Worm (Caenorhabditis elegans) whole organism, L1 larva: Measurements from ENCODE around the gene str-68.

Experiments
- C04F5.9 ChIP-seq: sonication (generic microtip); optimal IDR thresholded peaks from 2 replicates; lab custom pipeline; 2016; ENCODE audit warnings: missing genetic modification characterization, missing compliant biosample characterization
- Y116A8C.19 ChIP-seq: sonication (generic microtip); optimal IDR thresholded peaks from 2 replicates; lab custom pipeline; 2016; ENCODE audit warnings: missing compliant biosample characterization, missing genetic modification characterization, borderline replicate concordance
- aha-1 ChIP-seq: fragments of 150-350 bp; optimal IDR thresholded peaks from 2 replicates; lab custom pipeline; 2014; ENCODE audit warnings: missing biosample characterization, missing genetic modification characterization
- alr-1 ChIP-seq: fragments of 200-800 bp; sonication (Bioruptor generic); optimal IDR thresholded peaks from 2 replicates; lab custom pipeline; 2018; ENCODE audit warnings: borderline replicate concordance, mild to moderate bottlenecking, missing genetic modification characterization, missing compliant biosample characterization
- aly-2 ChIP-seq: fragments of 150-350 bp; optimal IDR thresholded peaks from 2 replicates; lab custom pipeline; 2014; ENCODE audit warnings: missing biosample characterization, missing genetic modification characterization
- blmp-1 ChIP-seq: fragments of 150-350 bp; optimal IDR thresholded peaks from 2 replicates; lab custom pipeline; 2014; ENCODE audit warnings: missing biosample characterization, missing genetic modification characterization
- ceh-88 ChIP-seq: fragments of 200-800 bp; sonication (Bioruptor generic); IDR thresholded peaks from 2 replicates; pipeline ENCODE4 v1.3.6; 2022; ENCODE audit warnings: missing genetic modification characterization, missing compliant biosample characterization
- ceh-90 ChIP-seq: sonication (generic microtip); optimal IDR thresholded peaks from 2 replicates; lab custom pipeline; 2016; ENCODE audit warnings: missing genetic modification characterization, missing compliant biosample characterization
- dsc-1 ChIP-seq: sonication (generic microtip); optimal IDR thresholded peaks from 2 replicates; lab custom pipeline; 2016; ENCODE audit warnings: mild to moderate bottlenecking, missing genetic modification characterization, missing compliant biosample characterization
- efl-3 ChIP-seq: fragments of 200-800 bp; sonication (Bioruptor generic); optimal IDR thresholded peaks from 2 replicates; lab custom pipeline; 2018; ENCODE audit warnings: mild to moderate bottlenecking, missing genetic modification characterization, missing compliant biosample characterization
- egl-27 ChIP-seq, 2 experiments: fragments of 150-350 bp in 1 of 2; sonication (generic microtip); optimal IDR thresholded peaks; 3 replicates each; lab custom pipeline; 2017 to 2018; ENCODE audit warnings: missing biosample characterization in 2 of 2, missing genetic modification characterization in 2 of 2, missing genetic modification reagents in 2 of 2
- elt-2 ChIP-seq: sonication (generic microtip); optimal IDR thresholded peaks from 2 replicates; lab custom pipeline; 2016; ENCODE audit warnings: missing genetic modification characterization, mild to moderate bottlenecking, inconsistent platforms, missing compliant biosample characterization, missing genetic modification reagents
- ets-5 ChIP-seq: fragments of 200-800 bp; sonication (Bioruptor generic); IDR thresholded peaks from 2 replicates; pipeline ENCODE4 v1.3.6; 2022; ENCODE audit warnings: missing genetic modification characterization, missing compliant biosample characterization
- grh-1 ChIP-seq: fragments of 200-800 bp; sonication (Bioruptor generic); IDR thresholded peaks from 2 replicates; pipeline ENCODE4 v1.3.6; 2022; ENCODE audit warnings: missing genetic modification reagents, missing genetic modification characterization, missing compliant biosample characterization
- hlh-17 ChIP-seq: fragments of 200-800 bp; sonication (Bioruptor generic); optimal IDR thresholded peaks from 2 replicates; lab custom pipeline; 2018; ENCODE audit warnings: missing genetic modification characterization, mild to moderate bottlenecking, missing compliant biosample characterization, moderate library complexity, borderline replicate concordance
- hlh-4 ChIP-seq: sonication (generic microtip); optimal IDR thresholded peaks from 2 replicates; lab custom pipeline; 2016; ENCODE audit warnings: mild to moderate bottlenecking, missing genetic modification characterization, missing compliant biosample characterization
- irx-1 ChIP-seq: sonication (generic microtip); optimal IDR thresholded peaks from 2 replicates; lab custom pipeline; 2016; ENCODE audit warnings: missing genetic modification characterization, missing compliant biosample characterization
- lin-13 ChIP-seq: fragments of 150-350 bp; optimal IDR thresholded peaks from 2 replicates; lab custom pipeline; 2014; ENCODE audit warnings: missing biosample characterization, missing genetic modification reagents, missing genetic modification characterization
- lin-14 ChIP-seq: fragments of 200-800 bp; sonication (Bioruptor generic); optimal IDR thresholded peaks from 2 replicates; lab custom pipeline; 2018; ENCODE audit warnings: mild to moderate bottlenecking, missing genetic modification characterization, moderate library complexity, missing compliant biosample characterization
- lin-35 ChIP-seq, 2 experiments: fragments of 150-350 bp; optimal IDR thresholded peaks; 2 replicates each; lab custom pipeline; 2014; ENCODE audit warnings: missing biosample characterization in 2 of 2, missing genetic modification characterization in 2 of 2, missing genetic modification reagents in 2 of 2
- lir-3 ChIP-seq: sonication (generic microtip); optimal IDR thresholded peaks from 2 replicates; lab custom pipeline; 2016; ENCODE audit warnings: mild to moderate bottlenecking, missing genetic modification characterization, moderate library complexity, missing compliant biosample characterization; ENCODE audit not compliant: poor library complexity
- mdl-1 ChIP-seq, 2 experiments: fragments of 150-350 bp; optimal IDR thresholded peaks; 2 replicates each; lab custom pipeline; 2014 to 2017; ENCODE audit warnings: missing biosample characterization in 2 of 2, missing genetic modification characterization in 2 of 2, inconsistent platforms in 1 of 2
- nhr-12 ChIP-seq: sonication (generic microtip); optimal IDR thresholded peaks from 2 replicates; lab custom pipeline; 2017; ENCODE audit warnings: missing biosample characterization, missing genetic modification characterization
- nhr-19 ChIP-seq: fragments of 200-800 bp; sonication (Bioruptor generic); conservative IDR thresholded peaks from 2 replicates; pipeline ENCODE4 v1.3.6; 2022; ENCODE audit warnings: missing genetic modification characterization, missing compliant biosample characterization
- nhr-20 ChIP-seq: sonication (generic microtip); optimal IDR thresholded peaks from 2 replicates; lab custom pipeline; 2016; ENCODE audit warnings: mild to moderate bottlenecking, missing genetic modification characterization, missing compliant biosample characterization
- nhr-71 ChIP-seq: sonication (generic microtip); optimal IDR thresholded peaks from 2 replicates; lab custom pipeline; 2016; ENCODE audit warnings: mild to moderate bottlenecking, missing genetic modification characterization, moderate library complexity, missing compliant biosample characterization
- nhr-76 ChIP-seq: sonication (generic microtip); optimal IDR thresholded peaks from 2 replicates; lab custom pipeline; 2017; ENCODE audit warnings: missing biosample characterization, missing genetic modification characterization
- nhr-84 ChIP-seq: sonication (generic microtip); optimal IDR thresholded peaks from 2 replicates; lab custom pipeline; 2017; ENCODE audit warnings: missing biosample characterization, missing genetic modification characterization
- nhr-85 ChIP-seq: sonication (generic microtip); peaks from one replicate; lab custom pipeline; 2016; ENCODE audit warnings: missing genetic modification characterization, inconsistent platforms, missing compliant biosample characterization
- snpc-4 ChIP-seq: fragments of 150-350 bp; optimal IDR thresholded peaks from 2 replicates; lab custom pipeline; 2014; ENCODE audit warnings: missing biosample characterization, missing genetic modification characterization
- sptf-1 ChIP-seq: fragments of 150-350 bp; optimal IDR thresholded peaks from 2 replicates; lab custom pipeline; 2014; ENCODE audit warnings: missing biosample characterization, missing genetic modification characterization
- sup-37 ChIP-seq: fragments of 200-800 bp; sonication (Bioruptor generic); optimal IDR thresholded peaks from 2 replicates; lab custom pipeline; 2018; ENCODE audit warnings: mild to moderate bottlenecking, missing genetic modification characterization, missing compliant biosample characterization
- swsn-7 ChIP-seq: sonication (generic microtip); optimal IDR thresholded peaks from 2 replicates; lab custom pipeline; 2016; ENCODE audit warnings: missing genetic modification characterization, missing compliant biosample characterization
- tbx-2 ChIP-seq: sonication (generic microtip); optimal IDR thresholded peaks from 2 replicates; lab custom pipeline; 2016; ENCODE audit warnings: missing genetic modification characterization, missing compliant biosample characterization
- unc-130 ChIP-seq: fragments of 150-350 bp; optimal IDR thresholded peaks from 2 replicates; lab custom pipeline; 2017; ENCODE audit warnings: missing biosample characterization, missing genetic modification characterization, inconsistent platforms
- unc-30 ChIP-seq: sonication (generic microtip); optimal IDR thresholded peaks from 2 replicates; lab custom pipeline; 2017; ENCODE audit warnings: missing biosample characterization, missing genetic modification characterization
- unc-62 ChIP-seq: fragments of 150-350 bp; optimal IDR thresholded peaks from 2 replicates; lab custom pipeline; 2014; ENCODE audit warnings: missing biosample characterization, missing genetic modification reagents, missing genetic modification characterization
- unc-86 ChIP-seq: sonication (generic microtip); optimal IDR thresholded peaks from 2 replicates; lab custom pipeline; 2016; ENCODE audit warnings: missing genetic modification characterization, missing compliant biosample characterization
- unc-98 ChIP-seq: fragments of 200-800 bp; sonication (Bioruptor generic); IDR thresholded peaks from 2 replicates; pipeline ENCODE4 v1.3.6; 2022; ENCODE audit warnings: missing genetic modification characterization, missing compliant biosample characterization
- vab-15 ChIP-seq: sonication (generic microtip); optimal IDR thresholded peaks from 2 replicates; lab custom pipeline; 2017; ENCODE audit warnings: missing genotype, mild to moderate bottlenecking, missing genetic modification characterization, missing compliant biosample characterization
- zag-1 ChIP-seq: fragments of 150-350 bp; optimal IDR thresholded peaks from 2 replicates; lab custom pipeline; 2014; ENCODE audit warnings: missing biosample characterization, missing genetic modification characterization
- zip-4 ChIP-seq: fragments of 200-800 bp; sonication (Bioruptor generic); optimal IDR thresholded peaks from 2 replicates; lab custom pipeline; 2018; ENCODE audit warnings: mild to moderate bottlenecking, missing genetic modification characterization, moderate library complexity, missing compliant biosample characterization
- ztf-4 ChIP-seq: fragments of 150-350 bp; optimal IDR thresholded peaks from 2 replicates; lab custom pipeline; 2014; ENCODE audit warnings: missing biosample characterization, missing genetic modification characterization

str-68 gene

ce11 chrV:3118167-3118566 lies 10.8 kb upstream of the str-68 start, which contains the start of gene clec-210:
Gene clec-210 (plus strand): TSS chrV:3118377.
- TF ChIP-seq nhr-84 (tag; lab: Kevin White, UChicago) (no peak), vab-15 (tag; lab: Kevin White, UChicago) (no peak), nhr-71 (no peak), unc-30 (tag; lab: Kevin White, UChicago) (no peak), zip-4 (GFP tag; lab: Kevin White, UChicago) (no peak), irx-1 (tag; lab: Kevin White, UChicago) (no peak), nhr-12 (tag; lab: Kevin White, UChicago) (no peak), aly-2 (tag; lab: Kevin White, UChicago) (no peak), lin-13 (GFP tag; lab: Kevin White, UChicago) (no peak)

- TF ChIP-seq unc-130 (tag; lab: Kevin White, UChicago) = no peak
- no peak for TF ChIP-seq C04F5.9 (tag; lab: Kevin White, UChicago)
- TF ChIP-seq dsc-1 = no peak
- no peak for TF ChIP-seq elt-2 (tag; lab: Kevin White, UChicago)
- TF ChIP-seq swsn-7 (tag; lab: Kevin White, UChicago) = no peak
- TF ChIP-seq efl-3 (GFP tag; lab: Kevin White, UChicago) = no peak
- no peak for TF ChIP-seq Y116A8C.19 (tag; lab: Kevin White, UChicago)
- TF ChIP-seq vab-15 (tag; lab: Kevin White, UChicago) = no peak
- no peak for TF ChIP-seq alr-1
- TF ChIP-seq nhr-12 (tag; lab: Kevin White, UChicago) = no peak
- no peak for TF ChIP-seq egl-27 (tag; optimal IDR thresholded peaks at IDR 0.05; lab: Kevin White, UChicago)
- TF ChIP-seq unc-62 (GFP tag; lab: Kevin White, UChicago) = no peak
- no peak for TF ChIP-seq ceh-88 (GFP tag; lab: Robert Waterston, UW)
- no peak for TF ChIP-seq blmp-1 (tag; lab: Kevin White, UChicago)
- TF ChIP-seq sptf-1 (tag; lab: Kevin White, UChicago) = no peak
- TF ChIP-seq ceh-90 (tag; lab: Kevin White, UChicago) = no peak
- no peak for TF ChIP-seq unc-86
- no peak for TF ChIP-seq tbx-2 (tag; lab: Kevin White, UChicago)
Observed at ce11 chrV:3114973-3115372, 7.6 kb upstream of the str-68 start, which contains the start of gene Y73C8C.3. Gene Y73C8C.3 (plus strand): TSS chrV:3115273.

ce11 chrV:3113751-3114150 lies 6.4 kb upstream of the str-68 start, which contains the start of gene Y73C8C.8:
Gene Y73C8C.8 (minus strand): TSS chrV:3113851.
- TF ChIP-seq nhr-20 (tag; lab: Kevin White, UChicago) (no peak), nhr-19 (GFP tag; lab: Robert Waterston, UW) (no peak), ztf-4 (tag; lab: Kevin White, UChicago) (no peak), tbx-2 (tag; lab: Kevin White, UChicago) (no peak), nhr-85 (tag; lab: Kevin White, UChicago) (no peak), zag-1 (no peak), irx-1 (tag; lab: Kevin White, UChicago) (no peak), blmp-1 (tag; lab: Kevin White, UChicago) (no peak), sup-37 (GFP tag; lab: Kevin White, UChicago) (no peak), mdl-1 (tag; optimal IDR thresholded peaks at IDR 0.05; lab: Kevin White, UChicago) (no peak), lin-14 (no peak), ets-5 (GFP tag; lab: Robert Waterston, UW) (no peak), aha-1 (no peak), hlh-17 (no peak), nhr-76 (tag; lab: Kevin White, UChicago) (no peak), hlh-4 (tag; lab: Kevin White, UChicago) (no peak)

ce11 chrV:3112198-3112597 lies 4.8 kb upstream of the str-68 start:
- no peak for TF ChIP-seq unc-98 (GFP tag; lab: Robert Waterston, UW)
- TF ChIP-seq ceh-90 (tag; lab: Kevin White, UChicago) = no peak
- TF ChIP-seq lin-35 (GFP tag; optimal IDR thresholded peaks at IDR 0.05; lab: Kevin White, UChicago) = no peak
- no peak for TF ChIP-seq snpc-4 (tag; lab: Kevin White, UChicago)
- no peak for TF ChIP-seq egl-27 (tag; optimal IDR thresholded peaks at IDR 0.05; lab: Kevin White, UChicago)
- TF ChIP-seq unc-130 (tag; lab: Kevin White, UChicago) = no peak
- TF ChIP-seq lir-3 (tag; lab: Kevin White, UChicago) = no peak
- TF ChIP-seq grh-1 (GFP tag; lab: Robert Waterston, UW) = no peak
- TF ChIP-seq nhr-20 (tag; lab: Kevin White, UChicago) = no peak
- no peak for TF ChIP-seq alr-1
- TF ChIP-seq, all 84 proteins: peak for 0
